Fruit fly (Drosophila melanogaster): ENCODE measurements around the gene daed.

- TF ChIP-seq spab (GFP tag; optimal IDR thresholded peaks at IDR 0.05) (no peak), CG4318 (GFP tag; optimal IDR thresholded peaks at IDR 0.05) (peak; percentile 2), OdsH (GFP tag; optimal IDR thresholded peaks at IDR 0.05) (peak; percentile 61), achi (GFP tag; optimal IDR thresholded peaks at IDR 0.05) (peak; percentile 61), Ets21C (GFP tag; optimal IDR thresholded peaks at IDR 0.05) (no peak)
These were observed 31.5 kb downstream of the daed start for dm6 chr2L:2184659-2185058.
